Fruit fly (Drosophila melanogaster) whole organism, prepupa: ENCODE results near the gene CG13654.

ENCODE experiments used
- Blimp-1 ChIP-seq: fragments of 200-800 bp; sonication (Bioruptor generic); optimal IDR thresholded peaks from 3 replicates; lab custom pipeline; 2017; ENCODE audit warnings: missing biosample characterization, missing genetic modification characterization, mild to moderate bottlenecking, moderate library complexity, missing genetic modification reagents
- CG11294 ChIP-seq: fragments of 200-800 bp; sonication (Bioruptor generic); IDR thresholded peaks from 2 replicates; pipeline ENCODE4 v1.3.6; 2022; ENCODE audit warnings: missing biosample characterization, missing genetic modification characterization
- CG11762 ChIP-seq: fragments of 200-800 bp; sonication (Bioruptor generic); optimal IDR thresholded peaks from 3 replicates; lab custom pipeline; 2016; ENCODE audit warnings: missing biosample characterization, missing genetic modification characterization; ENCODE audit not compliant: insufficient read depth
- CG11902 ChIP-seq: fragments of 200-800 bp; sonication (Bioruptor generic); optimal IDR thresholded peaks from 3 replicates; lab custom pipeline; 2016; ENCODE audit warnings: missing biosample characterization, missing genetic modification characterization
- CG15336 ChIP-seq: fragments of 200-800 bp; sonication (Bioruptor generic); IDR thresholded peaks from 2 replicates; pipeline ENCODE4 v1.3.6; 2022; ENCODE audit warnings: missing biosample characterization, missing genetic modification characterization
- CG1621 ChIP-seq: fragments of 200-800 bp; sonication (Bioruptor generic); optimal IDR thresholded peaks from 3 replicates; lab custom pipeline; 2018; ENCODE audit warnings: missing biosample characterization, mild to moderate bottlenecking, missing genetic modification characterization
- CG16779 ChIP-seq: fragments of 200-800 bp; sonication (Bioruptor generic); optimal IDR thresholded peaks from 3 replicates; lab custom pipeline; 2017; ENCODE audit warnings: missing biosample characterization, mild to moderate bottlenecking, missing genetic modification characterization
- CG31627 ChIP-seq: fragments of 200-800 bp; sonication (Bioruptor generic); optimal IDR thresholded peaks from 3 replicates; lab custom pipeline; 2016; ENCODE audit warnings: missing biosample characterization, missing genetic modification characterization
- CG32006 ChIP-seq: fragments of 200-800 bp; sonication (Bioruptor generic); optimal IDR thresholded peaks from 3 replicates; lab custom pipeline; 2017; ENCODE audit warnings: missing biosample characterization, mild to moderate bottlenecking, missing genetic modification characterization
- CG34406 ChIP-seq: fragments of 200-800 bp; sonication (Bioruptor generic); optimal IDR thresholded peaks from 3 replicates; lab custom pipeline; 2016; ENCODE audit warnings: missing biosample characterization, missing genetic modification characterization
- CG3919 ChIP-seq: fragments of 200-800 bp; sonication (Bioruptor generic); optimal IDR thresholded peaks from 3 replicates; lab custom pipeline; 2016; ENCODE audit warnings: missing biosample characterization, missing genetic modification characterization
- CG4318 ChIP-seq: fragments of 200-800 bp; sonication (Bioruptor generic); optimal IDR thresholded peaks from 3 replicates; lab custom pipeline; 2017; ENCODE audit warnings: missing biosample characterization, mild to moderate bottlenecking, missing genetic modification characterization
- CG6163 ChIP-seq: fragments of 200-800 bp; sonication (Bioruptor generic); IDR thresholded peaks from 3 replicates; pipeline ENCODE4 v1.3.6; 2022; ENCODE audit warnings: missing biosample characterization, missing genetic modification characterization
- CG6792 ChIP-seq: fragments of 200-800 bp; sonication (Bioruptor generic); optimal IDR thresholded peaks from 3 replicates; lab custom pipeline; 2016; ENCODE audit warnings: missing biosample characterization, missing genetic modification characterization
- CG6808 ChIP-seq: fragments of 200-800 bp; sonication (Bioruptor generic); optimal IDR thresholded peaks from 3 replicates; lab custom pipeline; 2017; ENCODE audit warnings: missing biosample characterization, missing genetic modification characterization, mild to moderate bottlenecking, moderate library complexity, missing genetic modification reagents
- CG8119 ChIP-seq: fragments of 200-800 bp; sonication (Bioruptor generic); IDR thresholded peaks from 3 replicates; pipeline ENCODE4 v1.3.6; 2022; ENCODE audit warnings: missing biosample characterization, missing genetic modification characterization
- CG8319 ChIP-seq: fragments of 200-800 bp; sonication (Bioruptor generic); optimal IDR thresholded peaks from 3 replicates; lab custom pipeline; 2016; ENCODE audit warnings: missing biosample characterization, missing genetic modification characterization
- CG8632 ChIP-seq: fragments of 200-800 bp; sonication (Bioruptor generic); optimal IDR thresholded peaks from 3 replicates; lab custom pipeline; 2016; ENCODE audit warnings: missing biosample characterization, missing genetic modification characterization
- Eip75B ChIP-seq: fragments of 200-800 bp; sonication (Bioruptor generic); optimal IDR thresholded peaks from 3 replicates; lab custom pipeline; 2016; ENCODE audit warnings: missing biosample characterization, missing genetic modification characterization
- Eip93F ChIP-seq: fragments of 200-800 bp; sonication (Bioruptor generic); optimal IDR thresholded peaks from 2 replicates; lab custom pipeline; 2016; ENCODE audit warnings: missing biosample characterization, mild to moderate bottlenecking, missing genetic modification characterization
- Ets96B ChIP-seq: fragments of 200-800 bp; optimal IDR thresholded peaks from 2 replicates; lab custom pipeline; 2019; ENCODE audit warnings: missing biosample characterization, mild to moderate bottlenecking, missing genetic modification characterization, moderate library complexity
- Gug ChIP-seq: fragments of 200-800 bp; sonication (Bioruptor generic); IDR thresholded peaks from 2 replicates; pipeline ENCODE4 v1.3.6; 2022; ENCODE audit warnings: missing biosample characterization, missing genetic modification characterization
- Hr38 ChIP-seq: sonication (Bioruptor generic); optimal IDR thresholded peaks from 2 replicates; lab custom pipeline; 2016; ENCODE audit warnings: missing biosample characterization, missing genetic modification characterization
- Hr39 ChIP-seq: fragments of 200-800 bp; sonication (Bioruptor generic); optimal IDR thresholded peaks from 2 replicates; lab custom pipeline; 2016; ENCODE audit warnings: missing biosample characterization, missing genetic modification characterization
- Hr4 ChIP-seq: fragments of 200-800 bp; sonication (Bioruptor generic); optimal IDR thresholded peaks from 3 replicates; lab custom pipeline; 2016; ENCODE audit warnings: missing biosample characterization, missing genetic modification characterization
- Lpt ChIP-seq: fragments of 200-800 bp; sonication (Bioruptor generic); optimal IDR thresholded peaks from 3 replicates; lab custom pipeline; 2016; ENCODE audit warnings: missing biosample characterization, missing genetic modification characterization
- Smox ChIP-seq: fragments of 200-800 bp; sonication (Bioruptor generic); optimal IDR thresholded peaks from 3 replicates; lab custom pipeline; 2016; ENCODE audit warnings: missing biosample characterization, missing genetic modification characterization
- Sox14 ChIP-seq: fragments of 200-800 bp; sonication (Bioruptor generic); optimal IDR thresholded peaks from 3 replicates; lab custom pipeline; 2016; ENCODE audit warnings: missing biosample characterization, missing genetic modification characterization
- Sox15 ChIP-seq: fragments of 200-800 bp; sonication (Bioruptor generic); optimal IDR thresholded peaks from 3 replicates; lab custom pipeline; 2016; ENCODE audit warnings: missing biosample characterization, missing genetic modification characterization
- achi ChIP-seq: fragments of 200-800 bp; sonication (Bioruptor generic); optimal IDR thresholded peaks from 3 replicates; lab custom pipeline; 2016; ENCODE audit warnings: missing biosample characterization, missing genetic modification characterization
- acj6 ChIP-seq: fragments of 200-800 bp; sonication (Bioruptor generic); optimal IDR thresholded peaks from 3 replicates; lab custom pipeline; 2016; ENCODE audit warnings: missing biosample characterization, missing genetic modification characterization
- cyc ChIP-seq: fragments of 200-800 bp; sonication (Bioruptor generic); optimal IDR thresholded peaks from 3 replicates; lab custom pipeline; 2016; ENCODE audit warnings: missing biosample characterization, missing genetic modification characterization
- dac ChIP-seq: fragments of 200-800 bp; sonication (Bioruptor generic); optimal IDR thresholded peaks from 2 replicates; lab custom pipeline; 2017; ENCODE audit warnings: missing biosample characterization, mild to moderate bottlenecking, missing genetic modification characterization
- dsx ChIP-seq: fragments of 200-800 bp; optimal IDR thresholded peaks from 3 replicates; lab custom pipeline; 2019; ENCODE audit warnings: missing biosample characterization, mild to moderate bottlenecking, missing genetic modification characterization, moderate library complexity; ENCODE audit not compliant: poor library complexity, severe bottlenecking
- esn ChIP-seq: fragments of 200-800 bp; sonication (Bioruptor generic); optimal IDR thresholded peaks from 2 replicates; lab custom pipeline; 2016; ENCODE audit warnings: missing biosample characterization, mild to moderate bottlenecking, missing genetic modification characterization, moderate library complexity
- fd59A ChIP-seq: fragments of 200-800 bp; sonication (Bioruptor generic); optimal IDR thresholded peaks from 2 replicates; lab custom pipeline; 2017; ENCODE audit warnings: missing biosample characterization, mild to moderate bottlenecking, missing genetic modification characterization, missing genetic modification reagents
- fd85E ChIP-seq: fragments of 200-800 bp; sonication (Bioruptor generic); optimal IDR thresholded peaks from 3 replicates; lab custom pipeline; 2016; ENCODE audit warnings: missing biosample characterization, missing genetic modification characterization
- fkh ChIP-seq: fragments of 200-800 bp; sonication (Bioruptor generic); optimal IDR thresholded peaks from 3 replicates; lab custom pipeline; 2017; ENCODE audit warnings: missing biosample characterization, mild to moderate bottlenecking, missing genetic modification characterization, moderate library complexity
- net ChIP-seq: fragments of 200-800 bp; sonication (Bioruptor generic); optimal IDR thresholded peaks from 3 replicates; lab custom pipeline; 2016; ENCODE audit warnings: missing biosample characterization, missing genetic modification characterization
- pdm3 ChIP-seq: fragments of 200-800 bp; sonication (Bioruptor generic); optimal IDR thresholded peaks from 3 replicates; lab custom pipeline; 2016; ENCODE audit warnings: missing biosample characterization, missing genetic modification characterization
- salr ChIP-seq, 2 experiments: fragments of 200-800 bp; sonication (Bioruptor generic); optimal IDR thresholded peaks; 3 replicates each; lab custom pipeline; 2016 to 2018; ENCODE audit warnings: missing biosample characterization in 2 of 2, missing genetic modification characterization in 2 of 2, mild to moderate bottlenecking in 1 of 2
- ss ChIP-seq, 2 experiments: fragments of 200-800 bp; sonication (Bioruptor generic); optimal IDR thresholded peaks; 2 replicates in 1 of 2; 3 replicates in 1 of 2; lab custom pipeline; 2017 to 2018; ENCODE audit warnings: mild to moderate bottlenecking in 2 of 2, missing biosample characterization in 2 of 2, missing genetic modification characterization in 2 of 2, moderate library complexity in 1 of 2
- svp ChIP-seq: fragments of 200-800 bp; sonication (Bioruptor generic); peaks from one replicate; lab custom pipeline; 2016; ENCODE audit warnings: missing biosample characterization, missing genetic modification characterization
- topi ChIP-seq: fragments of 200-800 bp; sonication (Bioruptor generic); optimal IDR thresholded peaks from 3 replicates; lab custom pipeline; 2016; ENCODE audit warnings: missing biosample characterization, missing genetic modification characterization
- vri ChIP-seq: fragments of 200-800 bp; sonication (Bioruptor generic); optimal IDR thresholded peaks from 3 replicates; lab custom pipeline; 2016; ENCODE audit warnings: missing biosample characterization, mild to moderate bottlenecking, missing genetic modification characterization

CG13654 gene

DNA sequence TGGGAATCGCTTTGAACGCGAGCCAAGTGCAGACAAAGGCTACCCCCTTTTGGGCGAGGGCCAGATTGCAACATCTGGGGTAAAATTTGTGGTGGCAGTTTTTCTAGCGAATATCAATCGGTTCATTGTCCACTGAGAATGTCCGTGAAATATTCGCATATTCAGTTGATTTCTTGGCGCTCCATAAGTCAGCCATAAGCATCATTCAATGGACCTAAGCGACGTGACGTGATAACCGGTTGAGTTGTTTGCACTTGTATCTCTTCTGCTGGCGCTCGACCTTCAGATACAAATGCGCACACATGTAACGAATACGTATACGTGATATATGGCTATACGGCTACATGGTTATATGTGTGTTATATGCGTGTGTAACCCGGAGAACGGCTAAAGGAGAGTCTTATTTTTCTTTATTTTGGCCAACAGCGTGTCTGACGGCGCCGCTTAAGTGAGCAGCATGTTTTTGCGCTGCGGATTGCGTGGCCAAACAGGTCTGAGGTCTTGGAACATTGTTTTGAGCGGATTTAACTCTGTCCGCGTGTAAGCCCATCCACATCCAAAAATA lies 5.9 kb downstream of the CG13654 start (continued):
- no peak for TF ChIP-seq Blimp-1 (GFP tag; lab: Kevin White, UChicago)
- TF ChIP-seq CG6808 (GFP tag; lab: Kevin White, UChicago), result no peak
- peak; percentile 60 for TF ChIP-seq dsx (GFP tag; lab: Kevin White, UChicago)
- no peak for TF ChIP-seq Sox15 (GFP tag; lab: Kevin White, UChicago)
- TF ChIP-seq acj6, result no peak
- no peak for TF ChIP-seq CG4318 (GFP tag; lab: Kevin White, UChicago)
- no peak for TF ChIP-seq CG15336
- 0 out of 3 replicates have a peak, but pooled peaks have one; percentile 28 for TF ChIP-seq CG8119 (GFP tag; lab: Robert Waterston, UW)
- no peak for TF ChIP-seq Gug (GFP tag; lab: Robert Waterston, UW)
- no peak for TF ChIP-seq CG8319 (GFP tag; lab: Kevin White, UChicago)
- no peak for TF ChIP-seq CG8632 (GFP tag; lab: Kevin White, UChicago)
- no peak for TF ChIP-seq net (GFP tag; lab: Kevin White, UChicago)
- TF ChIP-seq CG32006 (GFP tag; lab: Kevin White, UChicago), result no peak
- TF ChIP-seq cyc, result no peak
- no peak for TF ChIP-seq Sox14 (GFP tag; lab: Kevin White, UChicago)
- no peak for TF ChIP-seq CG11902 (GFP tag; lab: Kevin White, UChicago)
- no peak for TF ChIP-seq CG11294 (GFP tag; lab: Robert Waterston, UW)
- no peak for TF ChIP-seq achi (GFP tag; lab: Kevin White, UChicago)
- TF ChIP-seq svp (GFP tag; lab: Kevin White, UChicago), result no peak
- TF ChIP-seq Lpt, result no peak
- TF ChIP-seq CG1621 (tag; lab: Kevin White, UChicago), result peak; percentile 91
- TF ChIP-seq dac, result no peak
- no peak for TF ChIP-seq CG34406 (GFP tag; lab: Kevin White, UChicago)
- TF ChIP-seq salr (GFP tag; optimal IDR thresholded peaks at IDR 0.05; lab: Kevin White, UChicago), result no peak
- TF ChIP-seq CG3919 (GFP tag; lab: Kevin White, UChicago), result no peak
- no peak for TF ChIP-seq CG11762 (GFP tag; lab: Kevin White, UChicago)
- no peak for TF ChIP-seq CG6163
- TF ChIP-seq ss (GFP tag; optimal IDR thresholded peaks at IDR 0.05; lab: Kevin White, UChicago), result peak; percentile 33 to 94
- TF ChIP-seq CG6792 (GFP tag; lab: Kevin White, UChicago), result no peak
- TF ChIP-seq Hr38 (GFP tag; lab: Kevin White, UChicago), result no peak
- peak; percentile 9 for TF ChIP-seq Eip75B (GFP tag; lab: Kevin White, UChicago)

DNA sequence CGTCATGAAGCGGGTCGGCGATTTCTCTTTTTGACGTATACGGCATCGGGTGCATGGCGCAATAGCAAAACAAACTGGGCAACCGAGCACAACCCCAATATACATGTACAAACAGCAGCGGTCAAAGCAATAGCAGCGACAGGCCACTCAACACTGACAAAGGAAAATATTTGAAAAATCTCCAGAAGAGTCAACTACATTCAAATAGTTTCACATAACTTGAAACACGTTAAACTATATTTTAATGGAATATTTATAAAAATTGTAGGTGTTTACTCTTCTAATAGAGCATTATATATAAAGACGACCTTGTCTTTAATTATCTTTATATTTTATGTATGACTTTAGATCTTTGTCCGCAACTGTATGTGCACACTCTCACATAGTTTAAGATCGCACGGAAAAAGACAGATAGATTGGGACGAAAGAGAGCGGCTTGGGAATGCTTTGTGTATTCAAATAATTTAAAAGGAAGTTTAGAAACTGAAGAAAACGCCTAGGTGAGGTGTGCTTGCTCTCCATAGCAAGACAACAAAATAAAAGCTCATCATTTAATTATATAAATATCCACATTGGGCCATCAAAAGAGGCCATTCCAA lies 7.9 kb downstream of the CG13654 start:
- TF ChIP-seq CG31627 (GFP tag; lab: Kevin White, UChicago) (peak; percentile 70), topi (peak; percentile 69), Blimp-1 (GFP tag; lab: Kevin White, UChicago) (no peak), CG16779 (tag; lab: Kevin White, UChicago) (peak; percentile 63), acj6 (peak; percentile 83), vri (GFP tag; lab: Kevin White, UChicago) (peak; percentile 58), fd59A (GFP tag; lab: Kevin White, UChicago) (peak; percentile 82), CG4318 (GFP tag; lab: Kevin White, UChicago) (peak; percentile 75), CG15336 (peak; percentile 93), CG34406 (GFP tag; lab: Kevin White, UChicago) (peak; percentile 85), Sox15 (GFP tag; lab: Kevin White, UChicago) (peak; percentile 61), CG8119 (GFP tag; lab: Robert Waterston, UW) (peak; percentile 94), Eip93F (GFP tag; lab: Kevin White, UChicago) (no peak), Ets96B (tag; lab: Kevin White, UChicago) (peak; percentile 92), Smox (peak; percentile 76), fd85E (GFP tag; lab: Kevin White, UChicago) (peak; percentile 35), ss (GFP tag; optimal IDR thresholded peaks at IDR 0.05; lab: Kevin White, UChicago) (peak; percentile 80 to 82), esn (GFP tag; lab: Kevin White, UChicago) (peak; percentile 81), Hr4 (peak; percentile 89), CG6163 (peak; percentile 87), Sox14 (GFP tag; lab: Kevin White, UChicago) (peak; percentile 84), CG11294 (GFP tag; lab: Robert Waterston, UW) (peak; percentile 70), Lpt (peak; percentile 79), fkh (GFP tag; lab: Kevin White, UChicago) (peak; percentile 11), CG11762 (GFP tag; lab: Kevin White, UChicago) (peak; percentile 77), CG8632 (GFP tag; lab: Kevin White, UChicago) (peak; percentile 83), CG11902 (GFP tag; lab: Kevin White, UChicago) (peak; percentile 61), achi (GFP tag; lab: Kevin White, UChicago) (peak; percentile 87), Gug (GFP tag; lab: Robert Waterston, UW) (peak; percentile 79), dac (peak; percentile 82), svp (GFP tag; lab: Kevin White, UChicago) (peak; percentile 89), Hr39 (GFP tag; lab: Kevin White, UChicago) (peak; percentile 71), CG32006 (GFP tag; lab: Kevin White, UChicago) (peak; percentile 91), pdm3 (GFP tag; lab: Kevin White, UChicago) (peak; percentile 84)
